Fruit fly (Drosophila melanogaster): ENCODE results near the gene Polr3H.

Polr3H gene

dm6 chr3L:11683819-11684521 lies 35.4 kb downstream of the Polr3H start, which contains the start of gene Sugb:
Gene Sugb (plus strand): TSS chr3L:11683980.
- TF ChIP-seq Rel (GFP tag; optimal IDR thresholded peaks at IDR 0.05) (no peak), Rel (tag; optimal IDR thresholded peaks at IDR 0.05) (peak; percentile 62), woc (GFP tag; optimal IDR thresholded peaks at IDR 0.05) (peak; percentile 67), dsf (GFP tag; optimal IDR thresholded peaks at IDR 0.05; ENCODE audit: borderline replicate concordance) (peak; percentile 40), psq (GFP tag; optimal IDR thresholded peaks at IDR 0.05) (peak; percentile 45), Dif (GFP tag; optimal IDR thresholded peaks at IDR 0.05; ENCODE audit: partially characterized antibody) (no peak), Jra (GFP tag; optimal IDR thresholded peaks at IDR 0.05) (peak; percentile 62), ey (GFP tag; optimal IDR thresholded peaks at IDR 0.05) (peak; percentile 64), Sp1 (GFP tag; optimal IDR thresholded peaks at IDR 0.05) (peak; percentile 77), Hr83 (GFP tag; optimal IDR thresholded peaks at IDR 0.05; ENCODE audit: poor library complexity, severe bottlenecking) (peak; percentile 19), rgr (GFP tag; optimal IDR thresholded peaks at IDR 0.05) (peak; percentile 76), Mio (GFP tag; optimal IDR thresholded peaks at IDR 0.05) (no peak), tai (GFP tag; optimal IDR thresholded peaks at IDR 0.05) (no peak), brk (GFP tag; optimal IDR thresholded peaks at IDR 0.05) (peak; percentile 70), usp (GFP tag; optimal IDR thresholded peaks at IDR 0.05) (no peak), Myc (optimal IDR thresholded peaks at IDR 0.05) (no peak), sage (GFP tag; optimal IDR thresholded peaks at IDR 0.05) (peak; percentile 76), dmrt93B (GFP tag; optimal IDR thresholded peaks at IDR 0.05) (no peak), CrebA (GFP tag; optimal IDR thresholded peaks at IDR 0.05; ENCODE audit: borderline replicate concordance) (no peak), CG32264 (GFP tag; optimal IDR thresholded peaks at IDR 0.05) (peak; percentile 69), h (GFP tag; optimal IDR thresholded peaks at IDR 0.05) (peak; percentile 79), foxo (GFP tag; optimal IDR thresholded peaks at IDR 0.05) (peak; percentile 69 to 81), OdsH (GFP tag; optimal IDR thresholded peaks at IDR 0.05) (peak; percentile 77), sv (GFP tag; optimal IDR thresholded peaks at IDR 0.05) (peak; percentile 74), fru (GFP tag; optimal IDR thresholded peaks at IDR 0.05) (peak; percentile 71), Dfd (GFP tag; optimal IDR thresholded peaks at IDR 0.05) (no peak), pan (optimal IDR thresholded peaks at IDR 0.05) (no peak), lola (GFP tag; optimal IDR thresholded peaks at IDR 0.05) (no peak), dl (GFP tag; optimal IDR thresholded peaks at IDR 0.05; ENCODE audit: insufficient read depth in 1 of 2, partially characterized antibody in 2 of 2) (no peak), Vsx2 (GFP tag; optimal IDR thresholded peaks at IDR 0.05; ENCODE audit: partially characterized antibody) (no peak), Abd-B (GFP tag; optimal IDR thresholded peaks at IDR 0.05) (no peak), Hnf4 (GFP tag; optimal IDR thresholded peaks at IDR 0.05) (no peak), jim (GFP tag; optimal IDR thresholded peaks at IDR 0.05) (no peak), br (GFP tag; optimal IDR thresholded peaks at IDR 0.05) (peak; percentile 75), CG9705 (GFP tag; optimal IDR thresholded peaks at IDR 0.05) (peak; percentile 3), GATAd (GFP tag; optimal IDR thresholded peaks at IDR 0.05) (peak; percentile 32), HLH106 (tag; optimal IDR thresholded peaks at IDR 0.05) (peak; percentile 56), Hr78 (GFP tag; optimal IDR thresholded peaks at IDR 0.05) (no peak), N (GFP tag; optimal IDR thresholded peaks at IDR 0.05) (no peak)

dm6 chr3L:11684522-11684851 lies 35.9 kb downstream of the Polr3H start:
- TF ChIP-seq jim (GFP tag; optimal IDR thresholded peaks at IDR 0.05) (no peak), pan (optimal IDR thresholded peaks at IDR 0.05) (no peak), rgr (GFP tag; optimal IDR thresholded peaks at IDR 0.05) (no peak), OdsH (GFP tag; optimal IDR thresholded peaks at IDR 0.05) (no peak), h (GFP tag; optimal IDR thresholded peaks at IDR 0.05) (no peak), dl (GFP tag; optimal IDR thresholded peaks at IDR 0.05; ENCODE audit: insufficient read depth in 1 of 2, partially characterized antibody in 2 of 2) (no peak), tai (GFP tag; optimal IDR thresholded peaks at IDR 0.05) (no peak), Abd-B (GFP tag; optimal IDR thresholded peaks at IDR 0.05) (no peak), Mio (GFP tag; optimal IDR thresholded peaks at IDR 0.05) (no peak), CrebA (GFP tag; optimal IDR thresholded peaks at IDR 0.05; ENCODE audit: borderline replicate concordance) (no peak), Hnf4 (GFP tag; optimal IDR thresholded peaks at IDR 0.05) (no peak), woc (GFP tag; optimal IDR thresholded peaks at IDR 0.05) (no peak), dsf (GFP tag; optimal IDR thresholded peaks at IDR 0.05; ENCODE audit: borderline replicate concordance) (no peak), HLH106 (tag; optimal IDR thresholded peaks at IDR 0.05) (no peak), brk (GFP tag; optimal IDR thresholded peaks at IDR 0.05) (no peak), Jra (GFP tag; optimal IDR thresholded peaks at IDR 0.05) (no peak), CG32264 (GFP tag; optimal IDR thresholded peaks at IDR 0.05) (no peak), fru (GFP tag; optimal IDR thresholded peaks at IDR 0.05) (no peak), psq (GFP tag; optimal IDR thresholded peaks at IDR 0.05) (no peak), dmrt93B (GFP tag; optimal IDR thresholded peaks at IDR 0.05) (no peak)
